Fruit fly (Drosophila melanogaster) whole organism, pupa: ENCODE results near the gene Cerk.

Experiments
- CG13204 ChIP-seq: fragments of 200-800 bp; sonication (Bioruptor generic); optimal IDR thresholded peaks from 2 replicates; lab custom pipeline; 2018; ENCODE audit warnings: missing biosample characterization, mild to moderate bottlenecking, missing genetic modification characterization, moderate library complexity
- CG14655 ChIP-seq: fragments of 200-800 bp; sonication (Bioruptor generic); optimal IDR thresholded peaks from 3 replicates; lab custom pipeline; 2017; ENCODE audit warnings: mild to moderate bottlenecking, missing biosample characterization, missing genetic modification reagents, missing genetic modification characterization
- CG17806 ChIP-seq: fragments of 200-800 bp; sonication (Bioruptor generic); optimal IDR thresholded peaks from 2 replicates; lab custom pipeline; 2018; ENCODE audit warnings: missing biosample characterization, mild to moderate bottlenecking, missing genetic modification characterization, moderate library complexity
- CG8159 ChIP-seq: fragments of 200-800 bp; sonication (Bioruptor generic); optimal IDR thresholded peaks from 3 replicates; lab custom pipeline; 2018; ENCODE audit warnings: missing biosample characterization, mild to moderate bottlenecking, missing genetic modification characterization, moderate library complexity
- CG8301 ChIP-seq: fragments of 200-800 bp; sonication (Bioruptor generic); optimal IDR thresholded peaks from 2 replicates; lab custom pipeline; 2018; ENCODE audit warnings: missing biosample characterization, mild to moderate bottlenecking, missing genetic modification characterization
- CG9948 ChIP-seq: fragments of 200-800 bp; sonication (Bioruptor generic); optimal IDR thresholded peaks from 2 replicates; lab custom pipeline; 2018; ENCODE audit warnings: missing biosample characterization, mild to moderate bottlenecking, missing genetic modification characterization, moderate library complexity
- D1 ChIP-seq: fragments of 200-800 bp; sonication (Bioruptor generic); optimal IDR thresholded peaks from 2 replicates; lab custom pipeline; 2018; ENCODE audit warnings: missing biosample characterization, mild to moderate bottlenecking, missing genetic modification characterization, moderate library complexity
- EcR ChIP-seq: fragments of 200-800 bp; sonication (Bioruptor generic); optimal IDR thresholded peaks from 3 replicates; lab custom pipeline; 2019; ENCODE audit warnings: missing biosample characterization, missing genetic modification characterization, mild to moderate bottlenecking, moderate library complexity, missing genetic modification reagents
- Pif1A ChIP-seq: fragments of 200-800 bp; sonication (Bioruptor generic); optimal IDR thresholded peaks from 3 replicates; lab custom pipeline; 2016; ENCODE audit warnings: missing biosample characterization, missing genetic modification characterization

- TF ChIP-seq Pif1A (GFP tag; lab: Kevin White, UChicago) (peak; percentile 95), CG8301 (peak; percentile 91), CG14655 (GFP tag; lab: Kevin White, UChicago) (no peak), CG17806 (tag; lab: Kevin White, UChicago) (peak; percentile 93), CG9948 (tag; lab: Kevin White, UChicago) (peak; percentile 88), CG13204 (GFP tag; lab: Kevin White, UChicago) (peak; percentile 57), CG8159 (tag; lab: Kevin White, UChicago) (peak; percentile 86), D1 (tag; lab: Kevin White, UChicago) (no peak), EcR (GFP tag; lab: Kevin White, UChicago) (peak; percentile 90)
Measured at dm6 chr3R:5361681-5362319, 6.3 kb downstream of the Cerk start.
